Worm (Caenorhabditis elegans) whole organism, L4/young adult: ENCODE results near the gene F43C11.12.

Experiments
- W03F9.2 ChIP-seq: fragments of 150-350 bp; optimal IDR thresholded peaks from 2 replicates; lab custom pipeline; 2014; ENCODE audit warnings: missing biosample characterization, missing genetic modification characterization
- dao-5 ChIP-seq: sonication (generic microtip); optimal IDR thresholded peaks from 2 replicates; lab custom pipeline; 2016; ENCODE audit warnings: missing genotype, missing genetic modification characterization, moderate library complexity, missing compliant biosample characterization

DNA sequence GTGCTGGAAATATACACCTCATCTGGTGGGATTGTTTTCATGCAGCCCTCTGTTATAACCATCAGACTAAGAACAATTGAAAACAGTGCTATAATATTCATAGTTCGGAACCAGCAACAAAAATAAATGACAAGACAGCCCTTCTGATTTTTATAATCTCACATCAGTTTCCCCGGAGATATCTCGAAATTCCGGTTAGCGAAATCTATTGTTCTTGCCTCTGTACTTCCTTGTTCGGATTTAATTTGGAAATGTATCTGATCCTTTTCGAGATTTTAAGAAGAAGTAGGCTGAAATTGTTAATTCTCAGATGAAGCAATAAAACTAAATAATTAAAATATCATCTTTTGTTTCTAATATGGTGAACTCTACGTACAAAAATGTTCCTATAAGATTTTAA, 2.9 kb downstream of the F43C11.12 start, which contains the start of gene F43C11.11:
- TF ChIP-seq W03F9.2 (tag; lab: Kevin White, UChicago): no peak
- no peak for TF ChIP-seq dao-5 (tag; lab: Kevin White, UChicago)
